Worm (Caenorhabditis elegans) whole organism, L2 larva: Measurements from ENCODE around the gene srt-34.

Source experiments
- ZK546.5 ChIP-seq: sonication (generic microtip); optimal IDR thresholded peaks from 2 replicates; lab custom pipeline; 2017; ENCODE audit warnings: missing biosample characterization, missing genetic modification characterization
- ceh-82 ChIP-seq: fragments of 150-350 bp; optimal IDR thresholded peaks from 2 replicates; lab custom pipeline; 2014; ENCODE audit warnings: missing biosample characterization, missing genetic modification characterization
- elt-3 ChIP-seq: sonication (generic microtip); optimal IDR thresholded peaks from 2 replicates; lab custom pipeline; 2017; ENCODE audit warnings: missing biosample characterization, missing genetic modification characterization
- lin-13 ChIP-seq: fragments of 150-350 bp; optimal IDR thresholded peaks from 2 replicates; lab custom pipeline; 2014; ENCODE audit warnings: missing biosample characterization, missing genetic modification reagents, missing genetic modification characterization
- nhr-10 ChIP-seq: sonication (generic microtip); optimal IDR thresholded peaks from 2 replicates; lab custom pipeline; 2017; ENCODE audit warnings: missing biosample characterization, missing genetic modification characterization
- nhr-12 ChIP-seq: fragments of 150-350 bp; optimal IDR thresholded peaks from 2 replicates; lab custom pipeline; 2014; ENCODE audit warnings: missing biosample characterization, missing genetic modification characterization
- nhr-237 ChIP-seq: fragments of 150-350 bp; optimal IDR thresholded peaks from 2 replicates; lab custom pipeline; 2014; ENCODE audit warnings: missing biosample characterization, missing genetic modification characterization
- peb-1 ChIP-seq: fragments of 150-350 bp; optimal IDR thresholded peaks from 2 replicates; lab custom pipeline; 2014; ENCODE audit warnings: missing biosample characterization, missing genetic modification characterization
- unc-62 ChIP-seq: fragments of 150-350 bp; optimal IDR thresholded peaks from 2 replicates; lab custom pipeline; 2014; ENCODE audit warnings: missing biosample characterization, missing genetic modification reagents, missing genetic modification characterization

ce11 chrV:2848290-2848937 lies 30.4 kb upstream of the srt-34 start, which contains the start of gene srj-49:
- TF ChIP-seq unc-62 (GFP tag; lab: Kevin White, UChicago) (no peak), nhr-10 (tag; lab: Kevin White, UChicago) (no peak), ZK546.5 (tag; lab: Kevin White, UChicago) (no peak), lin-13 (GFP tag; lab: Kevin White, UChicago) (no peak), ceh-82 (tag; lab: Kevin White, UChicago) (no peak), nhr-12 (tag; lab: Kevin White, UChicago) (no peak), elt-3 (no peak), nhr-237 (tag; lab: Kevin White, UChicago) (no peak), peb-1 (tag; lab: Kevin White, UChicago) (no peak)
